Worm (Caenorhabditis elegans) whole organism, L2 larva: Measurements from ENCODE around the gene mex-6.

ENCODE experiments used
- aly-2 ChIP-seq: fragments of 150-350 bp; optimal IDR thresholded peaks from 2 replicates; lab custom pipeline; 2014; ENCODE audit warnings: missing biosample characterization, missing genetic modification characterization
- nhr-21 ChIP-seq: fragments of 150-350 bp; optimal IDR thresholded peaks from 2 replicates; lab custom pipeline; 2014; ENCODE audit warnings: missing biosample characterization, missing genetic modification characterization
- snpc-4 ChIP-seq: fragments of 150-350 bp; optimal IDR thresholded peaks from 2 replicates; lab custom pipeline; 2014; ENCODE audit warnings: missing biosample characterization, missing genetic modification characterization
- unc-55 ChIP-seq: fragments of 150-350 bp; sonication (generic microtip); optimal IDR thresholded peaks from 3 replicates; lab custom pipeline; 2014; ENCODE audit warnings: missing biosample characterization, missing genetic modification reagents, missing genetic modification characterization
- unc-62 ChIP-seq: fragments of 150-350 bp; optimal IDR thresholded peaks from 2 replicates; lab custom pipeline; 2014; ENCODE audit warnings: missing biosample characterization, missing genetic modification reagents, missing genetic modification characterization
- ztf-4 ChIP-seq: fragments of 150-350 bp; optimal IDR thresholded peaks from 2 replicates; lab custom pipeline; 2014; ENCODE audit warnings: missing biosample characterization, missing genetic modification characterization

ce11 chrII:9537429-9537828, 13.5 kb downstream of the mex-6 start, which contains the start of gene sra-8:
- TF ChIP-seq aly-2 (tag; lab: Kevin White, UChicago) (no peak), nhr-21 (tag; lab: Kevin White, UChicago) (no peak), unc-62 (GFP tag; lab: Kevin White, UChicago) (no peak), unc-55 (no peak), ztf-4 (tag; lab: Kevin White, UChicago) (no peak), snpc-4 (no peak)
